Worm (Caenorhabditis elegans) whole organism, late embryonic: ENCODE results near the gene F28B1.9.

ENCODE experiments used
- F13H6.1 ChIP-seq: sonication (generic microtip); optimal IDR thresholded peaks from 2 replicates; lab custom pipeline; 2016; ENCODE audit warnings: missing genetic modification characterization, missing compliant biosample characterization
- K09A11.1 ChIP-seq: sonication (generic microtip); optimal IDR thresholded peaks from 2 replicates; lab custom pipeline; 2017; ENCODE audit warnings: antibody characterized with exemption, mild to moderate bottlenecking, missing genetic modification characterization, missing compliant biosample characterization; ENCODE audit not compliant: insufficient read depth
- T23F11.4 ChIP-seq: fragments of 200-800 bp; sonication (Bioruptor generic); optimal IDR thresholded peaks from 2 replicates; lab custom pipeline; 2018; ENCODE audit warnings: mild to moderate bottlenecking, missing genetic modification characterization, missing compliant biosample characterization
- Y22D7AL.16 ChIP-seq: sonication (generic microtip); optimal IDR thresholded peaks from 2 replicates; lab custom pipeline; 2016; ENCODE audit warnings: missing genetic modification characterization, missing compliant biosample characterization
- ceh-14 ChIP-seq: sonication (generic microtip); optimal IDR thresholded peaks from 2 replicates; lab custom pipeline; 2016; ENCODE audit warnings: missing genotype, missing genetic modification characterization, missing compliant biosample characterization
- ceh-18 ChIP-seq: sonication (generic microtip); optimal IDR thresholded peaks from 2 replicates; lab custom pipeline; 2016; ENCODE audit warnings: missing genetic modification characterization, missing compliant biosample characterization
- ceh-19 ChIP-seq: fragments of 200-800 bp; sonication (Bioruptor generic); optimal IDR thresholded peaks from 2 replicates; lab custom pipeline; 2018; ENCODE audit warnings: mild to moderate bottlenecking, missing genetic modification characterization, missing compliant biosample characterization
- ceh-2 ChIP-seq: sonication (generic microtip); optimal IDR thresholded peaks from 2 replicates; lab custom pipeline; 2016; ENCODE audit warnings: missing genotype, missing genetic modification characterization, missing compliant biosample characterization
- ceh-30 ChIP-seq: fragments of 150-350 bp; optimal IDR thresholded peaks from 2 replicates; lab custom pipeline; 2014; ENCODE audit warnings: missing biosample characterization, missing genetic modification characterization
- ceh-31 ChIP-seq: sonication (generic microtip); optimal IDR thresholded peaks from 2 replicates; lab custom pipeline; 2016; ENCODE audit warnings: missing genetic modification characterization, missing compliant biosample characterization
- ceh-9 ChIP-seq: sonication (generic microtip); optimal IDR thresholded peaks from 2 replicates; lab custom pipeline; 2016; ENCODE audit warnings: mild to moderate bottlenecking, missing genetic modification characterization, inconsistent platforms, missing compliant biosample characterization
- che-1 ChIP-seq: sonication (generic microtip); optimal IDR thresholded peaks from 2 replicates; lab custom pipeline; 2016; ENCODE audit warnings: mild to moderate bottlenecking, missing genetic modification characterization, missing compliant biosample characterization
- dmd-4 ChIP-seq: sonication (generic microtip); optimal IDR thresholded peaks from 2 replicates; lab custom pipeline; 2016; ENCODE audit warnings: borderline replicate concordance, missing genetic modification characterization, missing compliant biosample characterization
- dve-1 ChIP-seq: sonication (generic microtip); optimal IDR thresholded peaks from 2 replicates; lab custom pipeline; 2017; ENCODE audit warnings: antibody characterized with exemption, mild to moderate bottlenecking, missing genetic modification characterization, missing compliant biosample characterization
- elt-2 ChIP-seq: sonication (generic microtip); optimal IDR thresholded peaks from 2 replicates; lab custom pipeline; 2016; ENCODE audit warnings: missing genetic modification reagents, missing genetic modification characterization, missing compliant biosample characterization
- elt-4 ChIP-seq: sonication (generic microtip); optimal IDR thresholded peaks from 2 replicates; lab custom pipeline; 2016; ENCODE audit warnings: missing genetic modification characterization, missing compliant biosample characterization
- fax-1 ChIP-seq: sonication (generic microtip); optimal IDR thresholded peaks from 2 replicates; lab custom pipeline; 2016; ENCODE audit warnings: missing genotype, missing genetic modification characterization, missing compliant biosample characterization
- fkh-10 ChIP-seq: fragments of 150-350 bp; optimal IDR thresholded peaks from 2 replicates; lab custom pipeline; 2014; ENCODE audit warnings: missing biosample characterization, missing genetic modification reagents, missing genetic modification characterization
- fkh-6 ChIP-seq: sonication (generic microtip); optimal IDR thresholded peaks from 2 replicates; lab custom pipeline; 2016; ENCODE audit warnings: missing genetic modification characterization, missing compliant biosample characterization
- hlh-30 ChIP-seq: sonication (generic microtip); optimal IDR thresholded peaks from 2 replicates; lab custom pipeline; 2017; ENCODE audit warnings: antibody characterized with exemption, missing genetic modification characterization, missing compliant biosample characterization; ENCODE audit not compliant: insufficient read depth
- hlh-8 ChIP-seq: sonication (generic microtip); optimal IDR thresholded peaks from 2 replicates; lab custom pipeline; 2016; ENCODE audit warnings: missing genotype, missing genetic modification characterization, missing compliant biosample characterization
- lim-6 ChIP-seq: sonication (generic microtip); optimal IDR thresholded peaks from 2 replicates; lab custom pipeline; 2016; ENCODE audit warnings: missing genetic modification characterization, missing compliant biosample characterization
- lin-11 ChIP-seq: fragments of 200-800 bp; sonication (Bioruptor generic); optimal IDR thresholded peaks from 2 replicates; lab custom pipeline; 2018; ENCODE audit warnings: mild to moderate bottlenecking, missing genetic modification characterization, missing compliant biosample characterization
- madf-2 ChIP-seq: sonication (generic microtip); optimal IDR thresholded peaks from 2 replicates; lab custom pipeline; 2017; ENCODE audit warnings: missing genetic modification characterization, missing compliant biosample characterization
- nhr-11 ChIP-seq: fragments of 150-350 bp; optimal IDR thresholded peaks from 2 replicates; lab custom pipeline; 2014; ENCODE audit warnings: missing biosample characterization, missing genetic modification characterization
- nhr-232 ChIP-seq: sonication (generic microtip); optimal IDR thresholded peaks from 2 replicates; lab custom pipeline; 2016; ENCODE audit warnings: missing genetic modification characterization, missing compliant biosample characterization
- pag-3 ChIP-seq: sonication (generic microtip); optimal IDR thresholded peaks from 2 replicates; lab custom pipeline; 2016; ENCODE audit warnings: missing compliant biosample characterization, missing genetic modification characterization, borderline replicate concordance
- pha-4 ChIP-seq: fragments of 150-350 bp; optimal IDR thresholded peaks from 2 replicates; lab custom pipeline; 2018; ENCODE audit warnings: missing biosample characterization, missing genetic modification reagents, missing genetic modification characterization
- ref-2 ChIP-seq: sonication (generic microtip); optimal IDR thresholded peaks from 2 replicates; lab custom pipeline; 2016; ENCODE audit warnings: missing genetic modification characterization, missing compliant biosample characterization
- rnt-1 ChIP-seq: sonication (generic microtip); optimal IDR thresholded peaks from 2 replicates; lab custom pipeline; 2016; ENCODE audit warnings: missing genetic modification characterization, missing compliant biosample characterization
- syd-9 ChIP-seq: sonication (generic microtip); optimal IDR thresholded peaks from 2 replicates; lab custom pipeline; 2016; ENCODE audit warnings: mild to moderate bottlenecking, missing genetic modification characterization, moderate library complexity, missing compliant biosample characterization
- tbx-7 ChIP-seq: sonication (generic microtip); optimal IDR thresholded peaks from 2 replicates; lab custom pipeline; 2016; ENCODE audit warnings: missing genotype, missing genetic modification characterization, missing compliant biosample characterization
- unc-3 ChIP-seq, 2 experiments: fragments of 200-800 bp in 1 of 2; sonication (Bioruptor generic) in 1 of 2; sonication (generic microtip) in 1 of 2; conservative IDR thresholded peaks in 1 of 2; optimal IDR thresholded peaks in 1 of 2; 2 replicates each; pipeline versions ENCODE4 v1.3.6 to Lab custom; 2016 to 2022; ENCODE audit warnings: missing compliant biosample characterization in 2 of 2, missing genetic modification characterization in 2 of 2, missing genetic modification reagents in 1 of 2
- unc-42 ChIP-seq: sonication (generic microtip); optimal IDR thresholded peaks from 2 replicates; lab custom pipeline; 2016; ENCODE audit warnings: missing genotype, missing genetic modification characterization, missing compliant biosample characterization

The F28B1.9 gene

DNA sequence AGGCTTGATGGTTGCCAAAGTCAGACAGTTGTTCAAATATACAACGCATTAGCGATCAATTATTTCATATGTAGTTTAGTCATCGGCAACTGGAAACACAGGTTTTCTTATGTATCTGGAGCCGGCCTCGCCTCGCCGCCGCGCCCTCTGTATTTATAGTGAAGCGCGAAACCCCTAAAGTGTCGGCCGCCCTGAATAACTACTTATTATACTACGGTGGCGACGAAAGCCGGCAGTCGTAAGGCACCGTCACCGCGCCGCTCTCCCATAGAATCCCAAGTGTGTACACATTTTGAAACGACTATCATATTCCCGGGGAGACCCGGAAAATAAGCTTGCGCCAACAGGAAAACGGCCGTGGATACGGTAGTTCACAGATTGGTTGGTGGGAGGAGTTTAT, 32.9 kb downstream of the F28B1.9 start:
- TF ChIP-seq ceh-9 (tag; lab: Kevin White, UChicago) (no peak), ref-2 (tag; lab: Kevin White, UChicago) (no peak), ceh-18 (tag; lab: Kevin White, UChicago) (no peak), hlh-8 (tag; lab: Kevin White, UChicago) (no peak), ceh-14 (tag; lab: Kevin White, UChicago) (no peak), pha-4 (tag; lab: Kevin White, UChicago) (no peak), dmd-4 (tag; lab: Kevin White, UChicago) (no peak), nhr-11 (tag; lab: Kevin White, UChicago) (no peak), Y22D7AL.16 (tag; lab: Kevin White, UChicago) (no peak), ceh-2 (no peak), tbx-7 (tag; lab: Kevin White, UChicago) (no peak), che-1 (no peak), madf-2 (tag; lab: Kevin White, UChicago) (no peak), fax-1 (tag; lab: Kevin White, UChicago) (no peak), fkh-10 (GFP tag; lab: Kevin White, UChicago) (no peak), rnt-1 (tag; lab: Kevin White, UChicago) (no peak), K09A11.1 (no peak), ceh-31 (no peak)

DNA sequence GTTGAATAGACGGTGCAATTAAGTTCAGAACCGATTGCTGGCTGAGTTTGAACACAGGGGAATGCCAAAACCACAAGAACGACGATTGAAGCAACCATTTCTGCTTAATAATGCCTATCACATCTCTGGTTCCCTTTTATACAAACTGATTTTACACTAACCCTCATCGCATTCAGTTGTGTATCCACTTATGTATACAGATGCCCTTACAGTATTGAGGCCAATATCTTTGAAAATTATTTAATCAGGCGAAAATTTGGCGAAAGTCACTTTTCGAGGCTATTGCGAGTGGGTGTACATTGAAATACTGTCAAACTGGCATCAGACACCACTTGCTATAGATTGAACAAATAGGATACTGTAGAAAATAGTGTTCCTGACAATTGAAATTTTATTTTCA, 37.0 kb downstream of the F28B1.9 start, which contains the start of the genes ZK218.3 and ZK218.4:
TSS of gene ZK218.3 (minus strand) at position 101 of the 400 bp plus-strand sequence.
TSS of gene ZK218.4 (plus strand) at position 186 of the 400 bp plus-strand sequence.
- TF ChIP-seq ceh-30 (tag; lab: Kevin White, UChicago) = no peak
- TF ChIP-seq unc-42 (tag; lab: Kevin White, UChicago) = no peak
- no peak for TF ChIP-seq ceh-18 (tag; lab: Kevin White, UChicago)

ce11 chrV:17100829-17101228, 39.1 kb downstream of the F28B1.9 start, which contains the start of gene ZK218.5:
TSS of gene ZK218.5 (plus strand) at chrV:17101129.
- no peak for TF ChIP-seq elt-2 (tag; lab: Kevin White, UChicago)
- no peak for TF ChIP-seq lin-11 (tag; lab: Kevin White, UChicago)
- no peak for TF ChIP-seq hlh-30 (tag; lab: Kevin White, UChicago)
- no peak for TF ChIP-seq elt-4 (tag; lab: Kevin White, UChicago)
- TF ChIP-seq F13H6.1 (tag; lab: Kevin White, UChicago) = no peak
- no peak for TF ChIP-seq pha-4 (tag; lab: Kevin White, UChicago)

DNA sequence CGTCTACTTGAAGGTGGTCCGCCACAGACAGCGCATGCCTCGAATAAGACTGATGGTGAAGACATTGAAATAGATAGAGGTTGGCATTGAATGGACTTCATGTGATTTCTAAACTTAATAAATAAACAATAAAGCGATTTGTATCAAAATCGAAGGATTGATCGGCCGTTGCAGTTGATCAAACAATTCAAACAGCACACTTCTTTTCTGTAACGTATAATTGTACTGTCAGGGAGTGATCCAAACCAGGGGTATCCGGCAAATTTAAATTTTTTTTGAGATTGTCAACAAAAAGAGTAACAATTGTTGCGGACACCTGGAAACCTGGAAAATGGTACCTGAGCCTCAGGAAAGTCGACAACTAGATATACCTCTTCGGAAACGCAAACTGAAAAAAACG, 42.8 kb downstream of the F28B1.9 start, which contains the start of gene nhr-248:
TSS of gene nhr-248 (minus strand) at position 101 of the 400 bp plus-strand sequence.
- TF ChIP-seq Y22D7AL.16 (tag; lab: Kevin White, UChicago) (no peak), lim-6 (tag; lab: Kevin White, UChicago) (no peak), ceh-30 (tag; lab: Kevin White, UChicago) (no peak), fkh-6 (tag; lab: Kevin White, UChicago) (no peak), pag-3 (tag; lab: Kevin White, UChicago) (no peak), syd-9 (tag; lab: Kevin White, UChicago) (no peak), nhr-232 (no peak), hlh-30 (tag; lab: Kevin White, UChicago) (no peak), ceh-19 (GFP tag; lab: Kevin White, UChicago) (no peak), T23F11.4 (GFP tag; lab: Kevin White, UChicago) (no peak), dmd-4 (tag; lab: Kevin White, UChicago) (no peak), dve-1 (no peak), ceh-9 (tag; lab: Kevin White, UChicago) (no peak), unc-3 (GFP tag; conservative IDR thresholded peaks at IDR 0.05; lab: Robert Waterston, UW) (no peak), unc-3 (tag; optimal IDR thresholded peaks at IDR 0.05; lab: Kevin White, UChicago) (no peak)
